Fruit fly (Drosophila melanogaster) whole organism, embryonic: Measurements from ENCODE around the gene CG2540.

Experiments
- Ada2b ChIP-seq: fragments of 200-800 bp; sonication (Bioruptor generic); IDR thresholded peaks from 2 replicates; pipeline ENCODE4 v1.3.6; 2022; ENCODE audit warnings: missing biosample characterization, missing genetic modification characterization
- Aef1 ChIP-seq: fragments of 200-800 bp; sonication (Bioruptor generic); IDR thresholded peaks from 3 replicates; pipeline ENCODE4 v1.3.6; 2022; ENCODE audit warnings: missing biosample characterization, missing genetic modification characterization
- CG11398 ChIP-seq: fragments of 200-800 bp; sonication (Bioruptor generic); optimal IDR thresholded peaks from 2 replicates; lab custom pipeline; 2016; ENCODE audit warnings: missing biosample characterization, missing genetic modification characterization
- CG11504 ChIP-seq: fragments of 200-800 bp; sonication (Bioruptor generic); optimal IDR thresholded peaks from 3 replicates; lab custom pipeline; 2019; ENCODE audit warnings: missing biosample characterization, mild to moderate bottlenecking, missing genetic modification characterization, moderate library complexity
- CG12104 ChIP-seq: fragments of 200-800 bp; sonication (Bioruptor generic); optimal IDR thresholded peaks from 3 replicates; lab custom pipeline; 2016; ENCODE audit warnings: missing biosample characterization, missing genetic modification characterization
- CG13775 ChIP-seq: fragments of 200-800 bp; sonication (Bioruptor generic); optimal IDR thresholded peaks from 3 replicates; lab custom pipeline; 2017; ENCODE audit warnings: missing biosample characterization, mild to moderate bottlenecking, missing genetic modification characterization
- CG14014 ChIP-seq: fragments of 200-800 bp; sonication (Bioruptor generic); IDR thresholded peaks from 2 replicates; pipeline ENCODE4 v1.3.6; 2022; ENCODE audit warnings: missing biosample characterization, missing genetic modification characterization
- CG15269 ChIP-seq: fragments of 200-800 bp; sonication (Bioruptor generic); optimal IDR thresholded peaks from 2 replicates; lab custom pipeline; 2018; ENCODE audit warnings: missing biosample characterization, mild to moderate bottlenecking, missing genetic modification characterization, moderate library complexity
- CG17328 ChIP-seq: fragments of 200-800 bp; sonication (Bioruptor generic); IDR thresholded peaks from 2 replicates; pipeline ENCODE4 v1.3.6; 2022; ENCODE audit warnings: missing biosample characterization, missing genetic modification characterization
- CG17829 ChIP-seq: fragments of 200-800 bp; optimal IDR thresholded peaks from 2 replicates; lab custom pipeline; 2019; ENCODE audit warnings: missing biosample characterization, mild to moderate bottlenecking, missing genetic modification characterization, moderate library complexity
- CG30020 ChIP-seq: fragments of 200-800 bp; optimal IDR thresholded peaks from 2 replicates; lab custom pipeline; 2019; ENCODE audit warnings: missing biosample characterization, mild to moderate bottlenecking, missing genetic modification characterization, moderate library complexity
- CG31365 ChIP-seq: fragments of 200-800 bp; sonication (Bioruptor generic); optimal IDR thresholded peaks from 2 replicates; lab custom pipeline; 2018; ENCODE audit warnings: missing biosample characterization, mild to moderate bottlenecking, missing genetic modification characterization
- CG3995 ChIP-seq: fragments of 200-800 bp; sonication (Bioruptor generic); optimal IDR thresholded peaks from 3 replicates; lab custom pipeline; 2016; ENCODE audit warnings: missing biosample characterization, missing genetic modification characterization
- CG42726 ChIP-seq: fragments of 200-800 bp; sonication (Bioruptor generic); IDR thresholded peaks from 2 replicates; pipeline ENCODE4 v1.3.6; 2022; ENCODE audit warnings: missing biosample characterization, missing genetic modification characterization; ENCODE audit not compliant: partially characterized antibody
- CG4328 ChIP-seq: fragments of 200-800 bp; sonication (Bioruptor generic); optimal IDR thresholded peaks from 3 replicates; lab custom pipeline; 2017; ENCODE audit warnings: missing biosample characterization, missing genetic modification reagents, missing genetic modification characterization
- CG5180 ChIP-seq: fragments of 200-800 bp; sonication (Bioruptor generic); optimal IDR thresholded peaks from 3 replicates; lab custom pipeline; 2017; ENCODE audit warnings: missing biosample characterization, missing genetic modification characterization, mild to moderate bottlenecking, moderate library complexity, missing genetic modification reagents
- CG8924 ChIP-seq: fragments of 200-800 bp; optimal IDR thresholded peaks from 3 replicates; lab custom pipeline; 2019; ENCODE audit warnings: missing biosample characterization, mild to moderate bottlenecking, missing genetic modification characterization, moderate library complexity
- CG9215 ChIP-seq: fragments of 200-800 bp; sonication (Bioruptor generic); IDR thresholded peaks from 2 replicates; pipeline ENCODE4 v1.3.6; 2022; ENCODE audit warnings: missing biosample characterization, missing genetic modification characterization
- CG9727 ChIP-seq: fragments of 200-800 bp; sonication (Bioruptor generic); optimal IDR thresholded peaks from 3 replicates; lab custom pipeline; 2017; ENCODE audit warnings: missing biosample characterization, mild to moderate bottlenecking, missing genetic modification characterization
- CG9932 ChIP-seq: fragments of 200-800 bp; sonication (Bioruptor generic); IDR thresholded peaks from 2 replicates; pipeline ENCODE4 v1.3.6; 2022; ENCODE audit warnings: missing biosample characterization, missing genetic modification characterization
- CTCF ChIP-seq: fragments of 200-800 bp; sonication (Bioruptor generic); optimal IDR thresholded peaks from 2 replicates; lab custom pipeline; 2017; ENCODE audit warnings: missing biosample characterization, mild to moderate bottlenecking, missing genetic modification characterization, moderate library complexity
- Doc3 ChIP-seq: fragments of 200-800 bp; sonication (Bioruptor generic); IDR thresholded peaks from 3 replicates; pipeline ENCODE4 v1.3.6; 2022; ENCODE audit warnings: missing biosample characterization, missing genetic modification characterization; ENCODE audit not compliant: partially characterized antibody
- Gug ChIP-seq: fragments of 200-800 bp; sonication (Bioruptor generic); IDR thresholded peaks from 4 replicates; pipeline ENCODE4 v1.3.6; 2022; ENCODE audit warnings: missing biosample characterization, missing genetic modification characterization
- HHEX ChIP-seq: fragments of 200-800 bp; sonication (Bioruptor generic); optimal IDR thresholded peaks from 3 replicates; lab custom pipeline; 2017; ENCODE audit warnings: missing biosample characterization, mild to moderate bottlenecking, missing genetic modification characterization, missing genetic modification reagents
- NC2α ChIP-seq: fragments of 200-800 bp; sonication (Bioruptor generic); optimal IDR thresholded peaks from 2 replicates; lab custom pipeline; 2016; ENCODE audit warnings: missing biosample characterization, missing genetic modification characterization
- NC2β ChIP-seq: fragments of 200-800 bp; sonication (Bioruptor generic); optimal IDR thresholded peaks from 2 replicates; lab custom pipeline; 2016; ENCODE audit warnings: missing biosample characterization, missing genetic modification characterization
- Oaz ChIP-seq: fragments of 200-800 bp; sonication (Bioruptor generic); IDR thresholded peaks from 2 replicates; pipeline ENCODE4 v1.3.6; 2022; ENCODE audit warnings: missing biosample characterization, missing genetic modification characterization
- Sry-δ ChIP-seq: fragments of 200-800 bp; sonication (Bioruptor generic); optimal IDR thresholded peaks from 2 replicates; lab custom pipeline; 2016; ENCODE audit warnings: missing biosample characterization, missing genetic modification characterization
- ab ChIP-seq: fragments of 200-800 bp; sonication (Bioruptor generic); optimal IDR thresholded peaks from 2 replicates; lab custom pipeline; 2016; ENCODE audit warnings: missing biosample characterization, missing genetic modification characterization
- abd-A ChIP-seq: fragments of 200-800 bp; sonication (Bioruptor generic); optimal IDR thresholded peaks from 3 replicates; lab custom pipeline; 2019; ENCODE audit warnings: missing biosample characterization, mild to moderate bottlenecking, missing genetic modification characterization, moderate library complexity
- ap ChIP-seq: fragments of 200-800 bp; sonication (Bioruptor generic); IDR thresholded peaks from 2 replicates; pipeline ENCODE4 v1.3.6; 2022; ENCODE audit warnings: missing biosample characterization, missing genetic modification characterization
- ems ChIP-seq: fragments of 200-800 bp; sonication (Bioruptor generic); optimal IDR thresholded peaks from 3 replicates; lab custom pipeline; 2016; ENCODE audit warnings: missing biosample characterization, missing genetic modification characterization
- eve ChIP-seq, 2 experiments: fragments of >200 bp; optimal IDR thresholded peaks; 2 replicates each; lab custom pipeline; 2017; ENCODE audit warnings: missing biosample characterization in 2 of 2, missing genetic modification characterization in 2 of 2
- fd3F ChIP-seq: fragments of 200-800 bp; sonication (Bioruptor generic); optimal IDR thresholded peaks from 2 replicates; lab custom pipeline; 2018; ENCODE audit warnings: missing biosample characterization, mild to moderate bottlenecking, missing genetic modification characterization, moderate library complexity
- gem ChIP-seq: fragments of 200-800 bp; sonication (Bioruptor generic); optimal IDR thresholded peaks from 2 replicates; lab custom pipeline; 2019; ENCODE audit warnings: missing biosample characterization, mild to moderate bottlenecking, missing genetic modification characterization, moderate library complexity
- gsb ChIP-seq: fragments of 200-800 bp; sonication (Bioruptor generic); IDR thresholded peaks from 2 replicates; pipeline ENCODE4 v1.3.6; 2022; ENCODE audit warnings: missing biosample characterization, missing genetic modification characterization
- gsb-n ChIP-seq: fragments of 200-800 bp; sonication (Bioruptor generic); optimal IDR thresholded peaks from 3 replicates; lab custom pipeline; 2018; ENCODE audit warnings: missing biosample characterization, mild to moderate bottlenecking, missing genetic modification characterization
- h ChIP-seq: fragments of >200 bp; optimal IDR thresholded peaks from 2 replicates; lab custom pipeline; 2017
- ind ChIP-seq: fragments of 200-800 bp; sonication (Bioruptor generic); optimal IDR thresholded peaks from 3 replicates; lab custom pipeline; 2016; ENCODE audit warnings: missing biosample characterization, missing genetic modification characterization
- inv ChIP-seq: fragments of 200-800 bp; sonication (Bioruptor generic); IDR thresholded peaks from 2 replicates; pipeline ENCODE4 v1.3.6; 2022; ENCODE audit warnings: missing biosample characterization, missing genetic modification characterization; ENCODE audit not compliant: partially characterized antibody
- kah ChIP-seq: fragments of 200-800 bp; sonication (Bioruptor generic); optimal IDR thresholded peaks from 2 replicates; lab custom pipeline; 2018; ENCODE audit warnings: missing biosample characterization, mild to moderate bottlenecking, missing genetic modification characterization
- lmd ChIP-seq: fragments of 200-800 bp; sonication (Bioruptor generic); IDR thresholded peaks from 2 replicates; pipeline ENCODE4 v1.3.6; 2022; ENCODE audit warnings: missing biosample characterization, missing genetic modification characterization
- lola ChIP-seq, 3 experiments: fragments of >200 bp in 2 of 3; fragments of 200-800 bp in 1 of 3; sonication (Bioruptor generic) in 1 of 3; optimal IDR thresholded peaks; 2 replicates each; lab custom pipeline; 2017 to 2019; ENCODE audit warnings: missing biosample characterization in 3 of 3, missing genetic modification characterization in 3 of 3, mild to moderate bottlenecking in 1 of 3, moderate library complexity in 1 of 3
- prd ChIP-seq, 3 experiments: fragments of >200 bp in 2 of 3; fragments of 200-800 bp in 1 of 3; sonication (Bioruptor generic) in 1 of 3; optimal IDR thresholded peaks in 2 of 3; IDR thresholded peaks in 1 of 3; 2 replicates in 2 of 3; 3 replicates in 1 of 3; pipeline versions ENCODE4 v1.3.6 to Lab custom; 2017 to 2022; ENCODE audit warnings: missing biosample characterization in 1 of 3, missing genetic modification characterization in 1 of 3
- pzg ChIP-seq: fragments of 200-800 bp; sonication (Bioruptor generic); optimal IDR thresholded peaks from 3 replicates; lab custom pipeline; 2018; ENCODE audit warnings: missing biosample characterization, mild to moderate bottlenecking, missing genetic modification characterization, moderate library complexity
- repo ChIP-seq: fragments of 200-800 bp; sonication (Bioruptor generic); optimal IDR thresholded peaks from 2 replicates; lab custom pipeline; 2016; ENCODE audit warnings: missing biosample characterization, missing genetic modification characterization
- seq ChIP-seq: fragments of 200-800 bp; sonication (Bioruptor generic); IDR thresholded peaks from 2 replicates; pipeline ENCODE4 v1.3.6; 2022; ENCODE audit warnings: missing biosample characterization, missing genetic modification characterization
- tin ChIP-seq: fragments of 200-800 bp; sonication (Bioruptor generic); optimal IDR thresholded peaks from 3 replicates; lab custom pipeline; 2016; ENCODE audit warnings: missing biosample characterization, missing genetic modification characterization
- tup ChIP-seq: fragments of 200-800 bp; sonication (Bioruptor generic); optimal IDR thresholded peaks from 2 replicates; lab custom pipeline; 2016; ENCODE audit warnings: missing biosample characterization, mild to moderate bottlenecking, missing genetic modification characterization, moderate library complexity
- zen ChIP-seq: fragments of 200-800 bp; sonication (Bioruptor generic); optimal IDR thresholded peaks from 3 replicates; lab custom pipeline; 2018; ENCODE audit warnings: missing biosample characterization, mild to moderate bottlenecking, missing genetic modification characterization, moderate library complexity

The CG2540 gene

DNA sequence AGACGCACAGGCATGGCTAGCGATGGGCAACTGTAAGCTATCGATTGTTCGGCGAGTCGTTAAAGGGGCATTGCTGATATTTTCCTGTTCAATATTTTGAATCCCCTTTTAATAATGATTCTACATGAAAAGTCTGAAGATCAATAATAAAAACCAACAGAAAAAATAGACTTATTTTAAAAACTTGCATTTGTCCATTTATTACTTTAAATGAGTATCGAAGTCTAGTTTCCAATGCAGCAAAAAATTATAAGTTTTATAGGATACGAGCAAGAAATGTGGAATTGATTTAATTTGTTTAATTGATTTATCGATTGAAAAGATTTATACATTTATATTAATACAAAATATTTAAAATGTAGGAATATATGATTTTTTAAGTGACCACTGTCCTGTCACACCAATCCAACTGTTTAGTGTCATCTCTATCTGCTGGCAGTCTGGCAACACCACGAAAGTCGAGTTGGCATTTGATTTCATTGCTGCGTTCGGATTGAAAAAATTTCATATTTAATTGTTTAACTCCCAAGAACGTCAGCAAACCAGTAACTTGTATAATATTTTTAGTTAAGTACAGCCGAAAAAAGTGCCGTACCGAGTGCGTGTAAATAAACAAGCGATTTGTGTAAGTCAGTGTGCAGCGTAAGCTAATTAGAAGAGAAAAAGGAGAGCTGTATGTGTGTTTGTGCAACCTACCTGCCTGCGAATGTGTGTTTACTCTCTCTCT, 33.9 kb upstream of the CG2540 start, which contains the start of the genes CG1824 and Sec16 (continued):
- no peak for TF ChIP-seq NC2α (GFP tag; lab: Kevin White, UChicago)
- TF ChIP-seq Doc3, result no peak; the same call in 2 of the 3 replicates
- TF ChIP-seq CG11398 (GFP tag; lab: Kevin White, UChicago), result no peak
- peak; percentile 41 for TF ChIP-seq CG17829
- TF ChIP-seq ems (GFP tag; lab: Kevin White, UChicago), result no peak
- TF ChIP-seq seq (GFP tag; lab: Robert Waterston, UW), result no peak
- no peak for TF ChIP-seq HHEX (GFP tag; lab: Kevin White, UChicago)
- no peak for TF ChIP-seq CG31365 (tag; lab: Kevin White, UChicago)
- TF ChIP-seq CG3995 (GFP tag; lab: Kevin White, UChicago), result peak; percentile 93
- no peak for TF ChIP-seq abd-A
- no peak for TF ChIP-seq repo
- TF ChIP-seq lmd (GFP tag; lab: Robert Waterston, UW), result peak; percentile 39; the same call in 1 of the 2 replicates
- TF ChIP-seq CG42726 (GFP tag; lab: Robert Waterston, UW), result no peak
- no peak for TF ChIP-seq ap
- peak; percentile 54 for TF ChIP-seq CG9727
- no peak for TF ChIP-seq Aef1 (GFP tag; lab: Robert Waterston, UW)
- peak; percentile 70 for TF ChIP-seq gem (tag; lab: Kevin White, UChicago)
- peak in 1 of 3 experiments; percentile 65 for TF ChIP-seq lola (GFP tag; optimal IDR thresholded peaks at IDR 0.05; lab: Kevin White, UChicago)
- TF ChIP-seq NC2β, result no peak
- peak; percentile 52 for TF ChIP-seq CG30020 (tag; lab: Kevin White, UChicago)
- peak; percentile 82 for TF ChIP-seq Sry-δ (GFP tag; lab: Kevin White, UChicago)
- peak; percentile 45 for TF ChIP-seq CG8924 (tag; lab: Kevin White, UChicago)
- TF ChIP-seq eve (GFP tag; optimal IDR thresholded peaks at IDR 0.05; lab: Kevin White, UChicago), result no peak
- no peak for TF ChIP-seq gsb (GFP tag; lab: Robert Waterston, UW)
- no peak for TF ChIP-seq CTCF
- TF ChIP-seq ab (GFP tag; lab: Kevin White, UChicago), result no peak
- TF ChIP-seq tin (GFP tag; lab: Kevin White, UChicago), result peak; percentile 36
- TF ChIP-seq CG17328 (GFP tag; lab: Robert Waterston, UW), result no peak
- TF ChIP-seq CG4328 (GFP tag; lab: Kevin White, UChicago), result peak; percentile 53
- TF ChIP-seq gsb-n (tag; lab: Kevin White, UChicago), result no peak
- peak; percentile 53 for TF ChIP-seq ind
- TF ChIP-seq h, result no peak
- TF ChIP-seq Ada2b, result no peak
- TF ChIP-seq CG15269 (tag; lab: Kevin White, UChicago), result no peak
- TF ChIP-seq pzg, result peak; percentile 16
- peak; percentile 21; the same call in 1 of the 2 replicates for TF ChIP-seq inv
- TF ChIP-seq CG11504 (tag; lab: Kevin White, UChicago), result no peak
- no peak for TF ChIP-seq zen (tag; lab: Kevin White, UChicago)
- TF ChIP-seq tup, result no peak
- no peak for TF ChIP-seq kah (GFP tag; lab: Kevin White, UChicago)
- TF ChIP-seq CG9215 (GFP tag; lab: Robert Waterston, UW), result peak; percentile 48
- TF ChIP-seq CG14014 (GFP tag; lab: Robert Waterston, UW), result no peak
- no peak for TF ChIP-seq Oaz (GFP tag; lab: Robert Waterston, UW)
- no peak for TF ChIP-seq CG5180
- TF ChIP-seq CG9932 (GFP tag; lab: Robert Waterston, UW), result peak; percentile 58
- peak; percentile 57; the same call in 2 of the 4 replicates for TF ChIP-seq Gug
- peak; percentile 9 for TF ChIP-seq fd3F (GFP tag; lab: Kevin White, UChicago)
- TF ChIP-seq prd (optimal IDR thresholded peaks at IDR 0.05; lab: Kevin White, UChicago), result no peak
- peak; percentile 35; the same call in 1 of the 3 replicates for TF ChIP-seq prd (GFP tag; IDR thresholded peaks at IDR 0.05; lab: Robert Waterston, UW)
- peak; percentile 45 for TF ChIP-seq CG12104 (GFP tag; lab: Kevin White, UChicago)
- peak; percentile 66 for TF ChIP-seq CG13775 (GFP tag; lab: Kevin White, UChicago)
